Worm (Caenorhabditis elegans): ENCODE data around the gene ile-2.

ile-2 gene

DNA sequence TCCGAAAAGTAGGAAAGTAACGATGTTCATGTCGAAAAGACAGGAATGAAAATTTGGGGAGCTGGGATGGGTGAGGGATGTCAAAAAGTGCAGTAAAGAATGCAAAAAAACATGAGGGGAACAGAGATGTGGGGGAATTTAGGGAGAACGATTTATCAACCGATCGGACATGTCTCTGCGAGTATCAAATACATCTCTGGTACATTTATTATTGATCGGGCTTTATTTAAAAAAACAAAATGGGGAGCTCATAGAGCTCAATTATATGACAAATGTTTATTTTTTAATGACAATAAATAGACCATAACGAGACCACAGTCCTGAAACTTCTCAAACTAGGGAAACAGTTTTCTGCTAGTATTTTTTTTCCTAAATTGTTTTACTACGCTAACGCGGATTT lies 42.3 kb downstream of the ile-2 start, which contains the start of gene F25E2.2:
F25E2.2 (minus strand) TSS at position 101 of the 400 bp plus-strand sequence.
- TF ChIP-seq unc-120 (tag; optimal IDR thresholded peaks at IDR 0.05; ENCODE audit: poor library complexity, severe bottlenecking) (no peak), nhr-12 (tag; optimal IDR thresholded peaks at IDR 0.05) (no peak)

DNA sequence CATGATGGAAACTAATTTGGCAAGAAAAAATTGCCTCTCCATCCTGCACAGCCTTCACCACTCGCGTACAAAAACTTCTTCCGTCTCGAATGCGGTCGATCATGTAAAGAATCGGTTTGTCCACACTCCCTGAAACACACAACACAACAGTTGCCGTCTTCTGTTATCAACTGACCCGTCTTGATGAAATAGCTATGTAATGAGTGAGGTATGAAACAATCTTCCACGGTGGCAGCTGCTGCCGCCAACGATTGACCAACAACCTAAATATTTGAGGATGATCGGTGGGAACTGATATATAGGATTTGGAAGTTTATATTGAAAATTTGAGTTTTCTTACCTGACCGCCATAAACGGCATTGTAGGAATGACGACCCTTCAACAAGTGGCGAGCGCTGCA lies 43.9 kb downstream of the ile-2 start:
- TF ChIP-seq M03D4.4 (tag; optimal IDR thresholded peaks at IDR 0.05) (no peak), unc-39 (tag; optimal IDR thresholded peaks at IDR 0.05) (no peak), hlh-1 (tag; optimal IDR thresholded peaks at IDR 0.05) (peak; percentile 93), pha-4 (tag; optimal IDR thresholded peaks at IDR 0.05) (no peak), unc-62 (GFP tag; optimal IDR thresholded peaks at IDR 0.05) (no peak), elt-3 (tag; optimal IDR thresholded peaks at IDR 0.05) (no peak), unc-120 (tag; optimal IDR thresholded peaks at IDR 0.05; ENCODE audit: poor library complexity, severe bottlenecking) (peak; percentile 40), nhr-28 (tag; optimal IDR thresholded peaks at IDR 0.05) (no peak), drap-1 (GFP tag; optimal IDR thresholded peaks at IDR 0.05) (no peak), mep-1 (tag; optimal IDR thresholded peaks at IDR 0.05) (no peak), ceh-43 (GFP tag; optimal IDR thresholded peaks at IDR 0.05) (no peak)

DNA sequence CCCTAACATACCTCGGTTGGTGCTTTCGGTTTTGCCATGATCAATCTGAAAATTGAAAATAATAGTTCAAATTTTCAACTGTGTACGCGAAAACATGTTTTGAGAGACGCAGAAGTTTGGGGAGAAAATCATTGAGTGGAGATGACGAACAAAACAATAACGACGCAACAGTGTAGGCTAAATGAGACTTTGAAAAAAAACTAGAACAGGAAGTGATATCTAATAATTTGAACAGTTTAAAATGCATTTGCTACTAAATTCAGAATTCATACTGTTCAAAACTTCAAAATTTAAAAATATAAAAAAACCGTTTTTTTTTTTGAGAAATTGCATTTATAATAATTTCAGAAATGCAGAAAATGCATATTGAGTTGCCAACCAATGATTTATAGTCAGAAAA lies 44.7 kb downstream of the ile-2 start, which contains the start of gene F25E2.3:
F25E2.3 (minus strand) TSS at position 101 of the 400 bp plus-strand sequence.
- TF ChIP-seq ham-2 (GFP tag; optimal IDR thresholded peaks at IDR 0.05) (no peak), M03D4.4 (tag; optimal IDR thresholded peaks at IDR 0.05) (no peak), nhr-76 (tag; optimal IDR thresholded peaks at IDR 0.05) (no peak), ces-1 (GFP tag; optimal IDR thresholded peaks at IDR 0.05) (no peak), pha-4 (tag; optimal IDR thresholded peaks at IDR 0.05) (no peak), ceh-39 (tag; optimal IDR thresholded peaks at IDR 0.05) (no peak), nhr-12 (tag; optimal IDR thresholded peaks at IDR 0.05) (no peak)

DNA sequence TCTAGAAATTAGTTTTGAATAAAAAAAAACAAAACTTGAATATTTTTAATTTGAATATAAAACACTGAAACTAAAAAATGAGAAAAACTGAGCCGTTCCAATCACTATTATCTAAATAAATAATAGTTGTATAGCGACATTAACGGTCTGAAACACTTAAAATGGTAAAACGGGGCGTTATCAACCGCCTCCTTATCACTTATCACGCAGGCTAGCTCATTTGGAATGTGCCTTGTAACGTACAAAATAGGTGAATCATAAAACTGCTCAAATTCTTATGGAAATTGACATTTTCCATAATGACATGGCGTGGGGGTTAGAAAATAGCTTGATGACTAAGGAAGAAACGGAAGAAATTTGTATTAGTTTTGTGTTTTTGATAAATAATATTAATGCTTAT lies 47.5 kb downstream of the ile-2 start, which contains the start of gene ifd-2:
ifd-2 (minus strand) TSS at position 1 of the 400 bp plus-strand sequence.
- no peak for TF ChIP-seq M03D4.4 (tag; optimal IDR thresholded peaks at IDR 0.05)
- no peak for TF ChIP-seq nhr-28 (tag; optimal IDR thresholded peaks at IDR 0.05)
- TF ChIP-seq lin-32 (GFP tag; optimal IDR thresholded peaks at IDR 0.05) = no peak
- TF ChIP-seq unc-120 (tag; optimal IDR thresholded peaks at IDR 0.05; ENCODE audit: poor library complexity, severe bottlenecking) = no peak
- no peak for TF ChIP-seq hlh-1 (tag; optimal IDR thresholded peaks at IDR 0.05)
- TF ChIP-seq flh-1 (GFP tag; optimal IDR thresholded peaks at IDR 0.05) = no peak
- TF ChIP-seq elt-3 (tag; optimal IDR thresholded peaks at IDR 0.05) = no peak
- TF ChIP-seq drap-1 (GFP tag; optimal IDR thresholded peaks at IDR 0.05) = no peak
- no peak for TF ChIP-seq blmp-1 (tag; optimal IDR thresholded peaks at IDR 0.05)
- TF ChIP-seq mls-2 (tag; optimal IDR thresholded peaks at IDR 0.05) = no peak
- TF ChIP-seq snpc-4 (tag; optimal IDR thresholded peaks at IDR 0.05) = no peak

DNA sequence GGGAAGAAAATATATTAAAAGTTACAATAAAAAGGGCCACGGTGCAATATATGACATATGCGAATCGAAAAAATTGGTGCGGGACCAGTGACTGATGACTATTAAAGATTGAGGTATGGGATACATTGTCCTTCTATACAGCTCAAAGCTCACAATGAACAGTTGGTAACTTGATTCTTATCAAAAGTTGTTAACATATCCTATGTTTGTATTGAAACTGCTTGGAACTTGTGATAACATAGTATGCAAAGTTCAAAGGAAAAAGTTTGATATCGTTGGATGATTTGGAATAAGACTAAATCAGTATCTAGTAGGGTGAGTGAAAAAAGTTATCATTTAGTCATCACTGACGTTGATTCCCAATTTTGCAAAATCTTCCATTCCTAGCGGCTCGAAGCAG lies 49.6 kb downstream of the ile-2 start:
- no peak for TF ChIP-seq pha-4 (tag; optimal IDR thresholded peaks at IDR 0.05)
- no peak for TF ChIP-seq ceh-83 (GFP tag; optimal IDR thresholded peaks at IDR 0.05)
- TF ChIP-seq M03D4.4 (tag; optimal IDR thresholded peaks at IDR 0.05) = no peak
- TF ChIP-seq snpc-4 (tag; optimal IDR thresholded peaks at IDR 0.05) = no peak
- TF ChIP-seq nhr-2 (tag; optimal IDR thresholded peaks at IDR 0.05) = no peak
- no peak for TF ChIP-seq nhr-237 (tag; optimal IDR thresholded peaks at IDR 0.05)
- TF ChIP-seq cnd-1 (tag; optimal IDR thresholded peaks at IDR 0.05) = no peak
- no peak for TF ChIP-seq bed-3 (GFP tag; optimal IDR thresholded peaks at IDR 0.05)
- TF ChIP-seq sptf-1 (tag; optimal IDR thresholded peaks at IDR 0.05) = no peak
- TF ChIP-seq nhr-12 (tag; optimal IDR thresholded peaks at IDR 0.05) = no peak
- TF ChIP-seq mls-2 (tag; optimal IDR thresholded peaks at IDR 0.05) = no peak
- TF ChIP-seq nhr-76 (tag; optimal IDR thresholded peaks at IDR 0.05) = no peak
- TF ChIP-seq ham-2 (GFP tag; optimal IDR thresholded peaks at IDR 0.05) = no peak
- TF ChIP-seq unc-120 (tag; optimal IDR thresholded peaks at IDR 0.05; ENCODE audit: poor library complexity, severe bottlenecking) = no peak
- no peak for TF ChIP-seq hlh-1 (tag; optimal IDR thresholded peaks at IDR 0.05)
- TF ChIP-seq lsy-2 (tag; optimal IDR thresholded peaks at IDR 0.05) = no peak
- TF ChIP-seq ces-1 (GFP tag; optimal IDR thresholded peaks at IDR 0.05) = no peak
- no peak for TF ChIP-seq lin-32 (GFP tag; optimal IDR thresholded peaks at IDR 0.05)

All from whole organism, mixed stage, embryonic.